Worm (Caenorhabditis elegans) whole organism, L4 larva: ENCODE results near the gene fat-7.
A peak's percentile ranks its signal among the peaks of the same experiment; 100 is the strongest.

ENCODE experiments used
- F10B5.3 ChIP-seq: sonication (generic microtip); optimal IDR thresholded peaks from 2 replicates; lab custom pipeline; 2016; ENCODE audit warnings: mild to moderate bottlenecking, missing genetic modification characterization, missing compliant biosample characterization
- F26F4.8 ChIP-seq: fragments of 200-800 bp; sonication (Bioruptor generic); conservative IDR thresholded peaks from 2 replicates; pipeline ENCODE4 v1.3.6; 2022; ENCODE audit warnings: missing genetic modification characterization, missing compliant biosample characterization
- T20F7.1 ChIP-seq: fragments of 200-800 bp; sonication (Bioruptor generic); optimal IDR thresholded peaks from 2 replicates; lab custom pipeline; 2018; ENCODE audit warnings: mild to moderate bottlenecking, missing genetic modification characterization, missing compliant biosample characterization
- Y105C5A.15 ChIP-seq: fragments of 200-800 bp; sonication (Bioruptor generic); IDR thresholded peaks from 2 replicates; pipeline ENCODE4 v1.3.6; 2022; ENCODE audit warnings: missing genetic modification characterization, missing compliant biosample characterization
- aha-1 ChIP-seq: fragments of 150-350 bp; peaks from one replicate; lab custom pipeline; 2014; ENCODE audit warnings: missing biosample characterization, missing genetic modification characterization
- aly-2 ChIP-seq: sonication (generic microtip); optimal IDR thresholded peaks from 2 replicates; lab custom pipeline; 2018; ENCODE audit warnings: missing biosample characterization, missing genetic modification characterization
- ceh-20 ChIP-seq: fragments of 200-800 bp; sonication (Bioruptor generic); IDR thresholded peaks from 2 replicates; pipeline ENCODE4 v1.3.6; 2022; ENCODE audit warnings: missing genetic modification reagents, missing genetic modification characterization, missing compliant biosample characterization
- ceh-28 ChIP-seq: fragments of 150-350 bp; optimal IDR thresholded peaks from 2 replicates; lab custom pipeline; 2014; ENCODE audit warnings: missing biosample characterization, missing genetic modification reagents, missing genetic modification characterization
- ceh-32 ChIP-seq: sonication (generic microtip); optimal IDR thresholded peaks from 2 replicates; lab custom pipeline; 2016; ENCODE audit warnings: mild to moderate bottlenecking, missing genetic modification characterization, missing compliant biosample characterization; ENCODE audit not compliant: poor library complexity
- ceh-62 ChIP-seq: sonication (generic microtip); optimal IDR thresholded peaks from 2 replicates; lab custom pipeline; 2017; ENCODE audit warnings: missing biosample characterization, missing genetic modification characterization
- ctbp-1 ChIP-seq: fragments of 200-800 bp; sonication (Bioruptor generic); IDR thresholded peaks from 2 replicates; pipeline ENCODE4 v1.3.6; 2022; ENCODE audit warnings: missing genetic modification reagents, missing genetic modification characterization, missing compliant biosample characterization
- daf-12 ChIP-seq: fragments of 150-350 bp; optimal IDR thresholded peaks from 2 replicates; lab custom pipeline; 2014; ENCODE audit warnings: missing biosample characterization, missing genetic modification reagents, missing genetic modification characterization
- daf-8 ChIP-seq: fragments of 200-800 bp; sonication (Bioruptor generic); IDR thresholded peaks from 2 replicates; pipeline ENCODE4 v1.3.6; 2022; ENCODE audit warnings: missing genetic modification characterization, missing compliant biosample characterization
- dmd-6 ChIP-seq: fragments of 200-800 bp; sonication (Bioruptor generic); IDR thresholded peaks from 2 replicates; pipeline ENCODE4 v1.3.6; 2022; ENCODE audit warnings: missing genetic modification reagents, missing genetic modification characterization, missing compliant biosample characterization
- dmd-8 ChIP-seq: fragments of 200-800 bp; sonication (Bioruptor generic); IDR thresholded peaks from 2 replicates; pipeline ENCODE4 v1.3.6; 2022; ENCODE audit warnings: missing genetic modification characterization, missing compliant biosample characterization
- dmd-9 ChIP-seq: fragments of 200-800 bp; sonication (Bioruptor generic); IDR thresholded peaks from 2 replicates; pipeline ENCODE4 v1.3.6; 2022; ENCODE audit warnings: missing genetic modification reagents, missing genetic modification characterization, missing compliant biosample characterization
- dve-1 ChIP-seq: sonication (generic microtip); optimal IDR thresholded peaks from 2 replicates; lab custom pipeline; 2017; ENCODE audit warnings: antibody characterized with exemption, mild to moderate bottlenecking, missing genetic modification characterization, missing compliant biosample characterization; ENCODE audit not compliant: insufficient read depth
- egl-27 ChIP-seq: sonication (generic microtip); optimal IDR thresholded peaks from 3 replicates; lab custom pipeline; 2017; ENCODE audit warnings: missing biosample characterization, missing genetic modification reagents, missing genetic modification characterization
- hlh-11 ChIP-seq: fragments of 200-800 bp; sonication (Bioruptor generic); optimal IDR thresholded peaks from 2 replicates; lab custom pipeline; 2018; ENCODE audit warnings: mild to moderate bottlenecking, missing genetic modification characterization, missing compliant biosample characterization
- hlh-30 ChIP-seq: sonication (generic microtip); optimal IDR thresholded peaks from 2 replicates; lab custom pipeline; 2017; ENCODE audit warnings: antibody characterized with exemption, mild to moderate bottlenecking, missing genetic modification characterization, missing compliant biosample characterization; ENCODE audit not compliant: insufficient read depth
- hmg-1.1 ChIP-seq: fragments of 200-800 bp; sonication (Bioruptor generic); IDR thresholded peaks from 2 replicates; pipeline ENCODE4 v1.3.6; 2022; ENCODE audit warnings: missing genetic modification reagents, missing genetic modification characterization, missing compliant biosample characterization
- jun-1 ChIP-seq: fragments of 150-350 bp; optimal IDR thresholded peaks from 2 replicates; lab custom pipeline; 2014; ENCODE audit warnings: missing biosample characterization, missing genetic modification reagents, missing genetic modification characterization
- lin-1 ChIP-seq: fragments of 200-800 bp; sonication (Bioruptor generic); IDR thresholded peaks from 2 replicates; pipeline ENCODE4 v1.3.6; 2022; ENCODE audit warnings: missing genetic modification reagents, missing genetic modification characterization, missing compliant biosample characterization
- lin-13 ChIP-seq: fragments of 150-350 bp; optimal IDR thresholded peaks from 2 replicates; lab custom pipeline; 2014; ENCODE audit warnings: missing biosample characterization, missing genetic modification reagents, missing genetic modification characterization
- lin-38 ChIP-seq: fragments of 200-800 bp; sonication (Bioruptor generic); IDR thresholded peaks from 2 replicates; pipeline ENCODE4 v1.3.6; 2022; ENCODE audit warnings: missing genetic modification reagents, missing genetic modification characterization, missing compliant biosample characterization
- lin-39 ChIP-seq: fragments of 150-350 bp; optimal IDR thresholded peaks from 2 replicates; lab custom pipeline; 2014; ENCODE audit warnings: missing biosample characterization, missing genetic modification reagents, missing genetic modification characterization
- lir-3 ChIP-seq: sonication (generic microtip); optimal IDR thresholded peaks from 2 replicates; lab custom pipeline; 2016; ENCODE audit warnings: mild to moderate bottlenecking, missing genetic modification characterization, missing compliant biosample characterization
- mdl-1 ChIP-seq, 2 experiments: fragments of 150-350 bp in 1 of 2; sonication (generic microtip) in 1 of 2; optimal IDR thresholded peaks; 2 replicates each; lab custom pipeline; 2014 to 2017; ENCODE audit warnings: missing biosample characterization in 2 of 2, missing genetic modification characterization in 2 of 2
- mdt-29 ChIP-seq: fragments of 200-800 bp; sonication (Bioruptor generic); IDR thresholded peaks from 2 replicates; pipeline ENCODE4 v1.3.6; 2022; ENCODE audit warnings: missing genetic modification reagents, missing genetic modification characterization, missing compliant biosample characterization
- mes-2 ChIP-seq: sonication (generic microtip); optimal IDR thresholded peaks from 2 replicates; lab custom pipeline; 2016; ENCODE audit warnings: missing genotype, mild to moderate bottlenecking, missing genetic modification characterization, missing compliant biosample characterization; ENCODE audit not compliant: poor library complexity, severe bottlenecking
- mxl-3 ChIP-seq: fragments of 200-800 bp; sonication (Bioruptor generic); optimal IDR thresholded peaks from 2 replicates; lab custom pipeline; 2018; ENCODE audit warnings: mild to moderate bottlenecking, missing genetic modification characterization, missing compliant biosample characterization
- nhr-10 ChIP-seq: fragments of 150-350 bp; optimal IDR thresholded peaks from 2 replicates; lab custom pipeline; 2014; ENCODE audit warnings: missing biosample characterization, missing genetic modification characterization
- nhr-102 ChIP-seq: sonication (generic microtip); optimal IDR thresholded peaks from 2 replicates; lab custom pipeline; 2016; ENCODE audit warnings: mild to moderate bottlenecking, missing genetic modification characterization, moderate library complexity, missing compliant biosample characterization
- nhr-48 ChIP-seq: sonication (generic microtip); optimal IDR thresholded peaks from 2 replicates; lab custom pipeline; 2016; ENCODE audit warnings: mild to moderate bottlenecking, missing genetic modification characterization, missing compliant biosample characterization
- pha-4 ChIP-seq, 2 experiments: fragments of 150-350 bp in 1 of 2; fragments of 200-800 bp in 1 of 2; sonication (Bioruptor generic) in 1 of 2; IDR thresholded peaks in 1 of 2; optimal IDR thresholded peaks in 1 of 2; 2 replicates each; pipeline versions ENCODE4 v1.3.6 to Lab custom; 2014 to 2022; ENCODE audit warnings: missing genetic modification characterization in 2 of 2, missing genetic modification reagents in 2 of 2, missing biosample characterization in 1 of 2, missing compliant biosample characterization in 1 of 2
- pqm-1 ChIP-seq: sonication (generic microtip); optimal IDR thresholded peaks from 2 replicates; lab custom pipeline; 2017; ENCODE audit warnings: missing biosample characterization, missing genetic modification characterization
- saeg-2 ChIP-seq: fragments of 200-800 bp; sonication (Bioruptor generic); IDR thresholded peaks from 2 replicates; pipeline ENCODE4 v1.3.6; 2022; ENCODE audit warnings: missing genetic modification reagents, missing genetic modification characterization, missing compliant biosample characterization
- sdz-12 ChIP-seq: fragments of 200-800 bp; sonication (Bioruptor generic); optimal IDR thresholded peaks from 2 replicates; lab custom pipeline; 2018; ENCODE audit warnings: mild to moderate bottlenecking, missing genetic modification characterization, missing compliant biosample characterization
- set-16 ChIP-seq: fragments of 200-800 bp; sonication (Bioruptor generic); IDR thresholded peaks from 2 replicates; pipeline ENCODE4 v1.3.6; 2022; ENCODE audit warnings: missing genetic modification reagents, missing genetic modification characterization, missing compliant biosample characterization
- skn-1 ChIP-seq: fragments of 150-350 bp; optimal IDR thresholded peaks from 2 replicates; lab custom pipeline; 2014; ENCODE audit warnings: missing biosample characterization, missing genetic modification characterization
- snpc-4 ChIP-seq: fragments of 150-350 bp; optimal IDR thresholded peaks from 2 replicates; lab custom pipeline; 2014; ENCODE audit warnings: missing biosample characterization, missing genetic modification characterization
- spr-1 ChIP-seq: sonication (generic microtip); optimal IDR thresholded peaks from 2 replicates; lab custom pipeline; 2016; ENCODE audit warnings: mild to moderate bottlenecking, missing genetic modification characterization, missing compliant biosample characterization
- spr-3 ChIP-seq: fragments of 200-800 bp; sonication (Bioruptor generic); optimal IDR thresholded peaks from 2 replicates; lab custom pipeline; 2018; ENCODE audit warnings: mild to moderate bottlenecking, missing genetic modification characterization, missing compliant biosample characterization
- tra-1 ChIP-seq: fragments of 200-800 bp; sonication (Bioruptor generic); IDR thresholded peaks from 2 replicates; pipeline ENCODE4 v1.3.6; 2022; ENCODE audit warnings: missing genetic modification reagents, missing genetic modification characterization, missing compliant biosample characterization
- unc-130 ChIP-seq: sonication (generic microtip); optimal IDR thresholded peaks from 2 replicates; lab custom pipeline; 2016; ENCODE audit warnings: missing genetic modification reagents, missing genetic modification characterization, missing compliant biosample characterization
- unc-39 ChIP-seq: sonication (generic microtip); optimal IDR thresholded peaks from 2 replicates; lab custom pipeline; 2017; ENCODE audit warnings: missing biosample characterization, missing genetic modification characterization
- unc-62 ChIP-seq, 3 experiments: fragments of 150-350 bp in 1 of 3; sonication (generic microtip); optimal IDR thresholded peaks in 2 of 3; peaks in 1 of 3; 1 replicate in 1 of 3; 2 replicates in 2 of 3; lab custom pipeline; 2014 to 2017; ENCODE audit warnings: missing biosample characterization in 3 of 3, missing genetic modification characterization in 3 of 3, missing genetic modification reagents in 3 of 3, missing genotype in 1 of 3
- vab-7 ChIP-seq: fragments of 200-800 bp; sonication (Bioruptor generic); IDR thresholded peaks from 2 replicates; pipeline ENCODE4 v1.3.6; 2022; ENCODE audit warnings: missing genetic modification reagents, missing genetic modification characterization, missing compliant biosample characterization
- zag-1 ChIP-seq: fragments of 150-350 bp; optimal IDR thresholded peaks from 2 replicates; lab custom pipeline; 2014; ENCODE audit warnings: missing biosample characterization, missing genetic modification characterization
- zfp-2 ChIP-seq: sonication (generic microtip); optimal IDR thresholded peaks from 2 replicates; lab custom pipeline; 2016; ENCODE audit warnings: mild to moderate bottlenecking, missing genetic modification characterization, missing compliant biosample characterization
- ztf-7 ChIP-seq: fragments of 150-350 bp; optimal IDR thresholded peaks from 2 replicates; lab custom pipeline; 2014; ENCODE audit warnings: missing biosample characterization, missing genetic modification characterization

fat-7 gene

ce11 chrV:7198403-7198802 is 45.5 kb upstream of the fat-7 start (continued):
- TF ChIP-seq nhr-102 (tag; lab: Kevin White, UChicago), result peak; percentile 63
- no peak for TF ChIP-seq daf-12 (tag; lab: Kevin White, UChicago)
- TF ChIP-seq lin-38 (GFP tag; lab: Robert Waterston, UW), result peak; percentile 51; the same call in 1 of the 2 replicates
- TF ChIP-seq mes-2, result peak; percentile 34
- TF ChIP-seq dve-1, result peak; percentile 84
- no peak for TF ChIP-seq daf-8 (GFP tag; lab: Robert Waterston, UW)
- peak; percentile 74 for TF ChIP-seq lin-13 (GFP tag; lab: Kevin White, UChicago)
- TF ChIP-seq ctbp-1 (GFP tag; lab: Robert Waterston, UW), result no peak
- TF ChIP-seq hlh-11 (tag; lab: Kevin White, UChicago), result peak; percentile 71
- TF ChIP-seq pha-4 (GFP tag; IDR thresholded peaks at IDR 0.05; lab: Robert Waterston, UW), result no peak; the same call in 1 of the 2 replicates
- TF ChIP-seq pha-4 (tag; optimal IDR thresholded peaks at IDR 0.05; lab: Kevin White, UChicago), result no peak
- TF ChIP-seq aha-1 (tag; lab: Kevin White, UChicago), result peak; percentile 66
- no peak for TF ChIP-seq jun-1 (tag; lab: Kevin White, UChicago)
- TF ChIP-seq ceh-62 (tag; lab: Kevin White, UChicago), result no peak
- no peak for TF ChIP-seq lin-39 (tag; lab: Kevin White, UChicago)
- TF ChIP-seq tra-1 (GFP tag; lab: Robert Waterston, UW), result no peak
- no peak for TF ChIP-seq lir-3
- peak; percentile 41 for TF ChIP-seq T20F7.1 (GFP tag; lab: Kevin White, UChicago)
- TF ChIP-seq unc-39 (tag; lab: Kevin White, UChicago), result no peak
- no peak for TF ChIP-seq snpc-4 (tag; lab: Kevin White, UChicago)
- no peak for TF ChIP-seq spr-3
- no peak for TF ChIP-seq ceh-28 (tag; lab: Kevin White, UChicago)
- TF ChIP-seq ceh-32 (tag; lab: Kevin White, UChicago), result no peak
- peak in 1 of 2 experiments; percentile 21 for TF ChIP-seq mdl-1 (tag; optimal IDR thresholded peaks at IDR 0.05; lab: Kevin White, UChicago)
- peak; percentile 27 for TF ChIP-seq hlh-30
- no peak for TF ChIP-seq saeg-2 (GFP tag; lab: Robert Waterston, UW)
- TF ChIP-seq ztf-7 (tag; lab: Kevin White, UChicago), result no peak
- TF ChIP-seq dmd-6 (GFP tag; lab: Robert Waterston, UW), result peak; percentile 73
- no peak for TF ChIP-seq ceh-20 (GFP tag; lab: Robert Waterston, UW)
- no peak for TF ChIP-seq zfp-2 (tag; lab: Kevin White, UChicago)
- TF ChIP-seq egl-27 (tag; lab: Kevin White, UChicago), result no peak
- TF ChIP-seq skn-1 (tag; lab: Kevin White, UChicago), result no peak
- TF ChIP-seq aly-2 (tag; lab: Kevin White, UChicago), result no peak
- TF ChIP-seq dmd-8, result no peak
- TF ChIP-seq pqm-1 (tag; lab: Kevin White, UChicago), result peak; percentile 63
- 0 out of 2 replicates have a peak, but pooled peaks have one; percentile 15 for TF ChIP-seq hmg-1.1 (GFP tag; lab: Robert Waterston, UW)
- no peak for TF ChIP-seq nhr-10 (tag; lab: Kevin White, UChicago)
- no peak for TF ChIP-seq mdt-29
- TF ChIP-seq Y105C5A.15, result no peak
- no peak for TF ChIP-seq dmd-9 (GFP tag; lab: Robert Waterston, UW)
- TF ChIP-seq mxl-3, result no peak
- TF ChIP-seq unc-62 (GFP tag; optimal IDR thresholded peaks at IDR 0.05 in 1 of 2; lab: Kevin White, UChicago), result peak in 1 of 2 experiments; percentile 72
- TF ChIP-seq unc-62 (tag; optimal IDR thresholded peaks at IDR 0.05; lab: Kevin White, UChicago), result no peak
- no peak for TF ChIP-seq set-16
- TF ChIP-seq unc-130 (GFP tag; lab: Kevin White, UChicago), result peak; percentile 2
- no peak for TF ChIP-seq F26F4.8 (GFP tag; lab: Robert Waterston, UW)
- peak; percentile 14 for TF ChIP-seq nhr-48
- no peak for TF ChIP-seq spr-1 (tag; lab: Kevin White, UChicago)
- TF ChIP-seq sdz-12 (GFP tag; lab: Kevin White, UChicago), result peak; percentile 5
- no peak for TF ChIP-seq zag-1 (tag; lab: Kevin White, UChicago)
- TF ChIP-seq lin-1 (GFP tag; lab: Robert Waterston, UW), result 0 out of 2 replicates have a peak, but pooled peaks have one; percentile 28
- TF ChIP-seq vab-7, result no peak
- peak; percentile 38 for TF ChIP-seq F10B5.3 (tag; lab: Kevin White, UChicago)
